Fruit fly (Drosophila melanogaster) whole organism, embryonic: Measurements from ENCODE around the gene Tet.
A peak's percentile ranks its signal among the peaks of the same experiment; 100 is the strongest.

Experiments used
- Blimp-1 ChIP-seq: fragments of 200-800 bp; sonication (Bioruptor generic); optimal IDR thresholded peaks from 3 replicates; lab custom pipeline; 2018; ENCODE audit warnings: missing biosample characterization, missing genetic modification characterization, mild to moderate bottlenecking, moderate library complexity, missing genetic modification reagents
- CG10366 ChIP-seq: fragments of 200-800 bp; sonication (Bioruptor generic); IDR thresholded peaks from 2 replicates; pipeline ENCODE4 v1.3.6; 2022; ENCODE audit warnings: missing biosample characterization, missing genetic modification characterization
- CG11093 ChIP-seq: fragments of 200-800 bp; sonication (Bioruptor generic); IDR thresholded peaks from 3 replicates; pipeline ENCODE4 v1.3.6; 2022; ENCODE audit warnings: missing biosample characterization, missing genetic modification characterization
- CG11695 ChIP-seq: fragments of 200-800 bp; sonication (Bioruptor generic); IDR thresholded peaks from 3 replicates; pipeline ENCODE4 v1.3.6; 2022; ENCODE audit warnings: missing biosample characterization, missing genetic modification characterization
- CG12104 ChIP-seq: fragments of 200-800 bp; sonication (Bioruptor generic); optimal IDR thresholded peaks from 3 replicates; lab custom pipeline; 2016; ENCODE audit warnings: missing biosample characterization, missing genetic modification characterization
- CG12236 ChIP-seq: fragments of 200-800 bp; sonication (Bioruptor generic); optimal IDR thresholded peaks from 2 replicates; lab custom pipeline; 2016; ENCODE audit warnings: missing biosample characterization, missing genetic modification characterization
- CG12769 ChIP-seq: fragments of 200-800 bp; sonication (Bioruptor generic); optimal IDR thresholded peaks from 2 replicates; lab custom pipeline; 2019; ENCODE audit warnings: missing biosample characterization, mild to moderate bottlenecking, missing genetic modification characterization, moderate library complexity
- CG14710 ChIP-seq: fragments of 200-800 bp; sonication (Bioruptor generic); optimal IDR thresholded peaks from 3 replicates; lab custom pipeline; 2019; ENCODE audit warnings: missing biosample characterization, mild to moderate bottlenecking, missing genetic modification characterization, moderate library complexity
- CG14860 ChIP-seq: fragments of 200-800 bp; sonication (Bioruptor generic); IDR thresholded peaks from 3 replicates; pipeline ENCODE4 v1.3.6; 2022; ENCODE audit warnings: missing biosample characterization, missing genetic modification characterization; ENCODE audit not compliant: partially characterized antibody
- CG1832 ChIP-seq: fragments of 200-800 bp; sonication (Bioruptor generic); optimal IDR thresholded peaks from 2 replicates; lab custom pipeline; 2017; ENCODE audit warnings: missing biosample characterization, mild to moderate bottlenecking, missing genetic modification characterization, inconsistent platforms
- CG2116 ChIP-seq: fragments of 200-800 bp; sonication (Bioruptor generic); optimal IDR thresholded peaks from 3 replicates; lab custom pipeline; 2018; ENCODE audit warnings: missing biosample characterization, mild to moderate bottlenecking, missing genetic modification characterization
- CG2889 ChIP-seq: fragments of 200-800 bp; sonication (Bioruptor generic); IDR thresholded peaks from 3 replicates; pipeline ENCODE4 v1.3.6; 2022; ENCODE audit warnings: missing biosample characterization, missing genetic modification characterization
- CG30403 ChIP-seq: fragments of 200-800 bp; sonication (Bioruptor generic); optimal IDR thresholded peaks from 3 replicates; lab custom pipeline; 2016; ENCODE audit warnings: missing biosample characterization, missing genetic modification characterization
- CG34376 ChIP-seq: fragments of 200-800 bp; sonication (Bioruptor generic); optimal IDR thresholded peaks from 2 replicates; lab custom pipeline; 2018; ENCODE audit warnings: missing biosample characterization, mild to moderate bottlenecking, missing genetic modification characterization
- CG3847 ChIP-seq: fragments of 200-800 bp; sonication (Bioruptor generic); IDR thresholded peaks from 2 replicates; pipeline ENCODE4 v1.3.6; 2022; ENCODE audit warnings: missing biosample characterization, missing genetic modification characterization
- CG42726 ChIP-seq: fragments of 200-800 bp; sonication (Bioruptor generic); IDR thresholded peaks from 2 replicates; pipeline ENCODE4 v1.3.6; 2022; ENCODE audit warnings: missing biosample characterization, missing genetic modification characterization; ENCODE audit not compliant: partially characterized antibody
- CG4328 ChIP-seq: fragments of 200-800 bp; sonication (Bioruptor generic); optimal IDR thresholded peaks from 3 replicates; lab custom pipeline; 2017; ENCODE audit warnings: missing biosample characterization, missing genetic modification reagents, missing genetic modification characterization
- CG5245 ChIP-seq: fragments of 200-800 bp; sonication (Bioruptor generic); optimal IDR thresholded peaks from 3 replicates; lab custom pipeline; 2016; ENCODE audit warnings: missing biosample characterization, missing genetic modification characterization
- CG6272 ChIP-seq: fragments of 200-800 bp; sonication (Bioruptor generic); IDR thresholded peaks from 2 replicates; pipeline ENCODE4 v1.3.6; 2022; ENCODE audit warnings: missing biosample characterization, missing genetic modification characterization
- CG6813 ChIP-seq: fragments of 200-800 bp; sonication (Bioruptor generic); optimal IDR thresholded peaks from 2 replicates; lab custom pipeline; 2017; ENCODE audit warnings: missing biosample characterization, missing genetic modification characterization, mild to moderate bottlenecking, moderate library complexity, missing genetic modification reagents
- CG9797 ChIP-seq: fragments of 200-800 bp; sonication (Bioruptor generic); optimal IDR thresholded peaks from 3 replicates; lab custom pipeline; 2018; ENCODE audit warnings: missing biosample characterization, mild to moderate bottlenecking, missing genetic modification characterization
- CG9932 ChIP-seq: fragments of 200-800 bp; sonication (Bioruptor generic); IDR thresholded peaks from 2 replicates; pipeline ENCODE4 v1.3.6; 2022; ENCODE audit warnings: missing biosample characterization, missing genetic modification characterization
- Dp ChIP-seq: fragments of 200-800 bp; sonication (Bioruptor generic); optimal IDR thresholded peaks from 2 replicates; lab custom pipeline; 2018; ENCODE audit warnings: missing biosample characterization, mild to moderate bottlenecking, missing genetic modification characterization, moderate library complexity
- Drgx ChIP-seq: fragments of 200-800 bp; sonication (Bioruptor generic); IDR thresholded peaks from 2 replicates; pipeline ENCODE4 v1.3.6; 2022; ENCODE audit warnings: missing biosample characterization, missing genetic modification characterization
- HLHmδ ChIP-seq: fragments of 200-800 bp; sonication (Bioruptor generic); optimal IDR thresholded peaks from 2 replicates; lab custom pipeline; 2018; ENCODE audit warnings: missing biosample characterization, mild to moderate bottlenecking, missing genetic modification characterization, moderate library complexity
- Hey ChIP-seq: fragments of 200-800 bp; sonication (Bioruptor generic); optimal IDR thresholded peaks from 3 replicates; lab custom pipeline; 2018; ENCODE audit warnings: missing biosample characterization, mild to moderate bottlenecking, missing genetic modification characterization
- Hr39 ChIP-seq: fragments of >200 bp; optimal IDR thresholded peaks from 2 replicates; lab custom pipeline; 2017
- Kr ChIP-seq: fragments of 200-800 bp; sonication (Bioruptor generic); optimal IDR thresholded peaks from 2 replicates; lab custom pipeline; 2017; ENCODE audit warnings: missing biosample characterization, mild to moderate bottlenecking, missing genetic modification characterization
- Lhr ChIP-seq: fragments of 200-800 bp; sonication (Bioruptor generic); optimal IDR thresholded peaks from 3 replicates; lab custom pipeline; 2017; ENCODE audit warnings: mild to moderate bottlenecking, missing biosample characterization, missing genetic modification reagents, missing genetic modification characterization
- Lpt ChIP-seq: fragments of >200 bp; optimal IDR thresholded peaks from 2 replicates; lab custom pipeline; 2018; ENCODE audit warnings: missing biosample characterization, missing genetic modification characterization
- Oli ChIP-seq: fragments of 200-800 bp; sonication (Bioruptor generic); optimal IDR thresholded peaks from 2 replicates; lab custom pipeline; 2018; ENCODE audit warnings: missing biosample characterization, mild to moderate bottlenecking, missing genetic modification characterization, moderate library complexity
- Opbp ChIP-seq: fragments of 200-800 bp; sonication (Bioruptor generic); IDR thresholded peaks from 3 replicates; pipeline ENCODE4 v1.3.6; 2022; ENCODE audit warnings: missing biosample characterization, missing genetic modification characterization; ENCODE audit not compliant: partially characterized antibody
- Ravus ChIP-seq: fragments of 200-800 bp; sonication (Bioruptor generic); IDR thresholded peaks from 2 replicates; pipeline ENCODE4 v1.3.6; 2022; ENCODE audit warnings: missing biosample characterization, missing genetic modification characterization
- Scr ChIP-seq: fragments of 200-800 bp; sonication (Bioruptor generic); IDR thresholded peaks from 2 replicates; pipeline ENCODE4 v1.3.6; 2022; ENCODE audit warnings: missing biosample characterization, missing genetic modification characterization; ENCODE audit not compliant: partially characterized antibody
- Sox100B ChIP-seq: fragments of 200-800 bp; sonication (Bioruptor generic); optimal IDR thresholded peaks from 3 replicates; lab custom pipeline; 2018; ENCODE audit warnings: missing biosample characterization, mild to moderate bottlenecking, missing genetic modification characterization
- Sry-β ChIP-seq: fragments of 200-800 bp; sonication (Bioruptor generic); optimal IDR thresholded peaks from 2 replicates; lab custom pipeline; 2018; ENCODE audit warnings: missing biosample characterization, mild to moderate bottlenecking, missing genetic modification characterization, moderate library complexity
- Ssrp ChIP-seq: fragments of 200-800 bp; sonication (Bioruptor generic); optimal IDR thresholded peaks from 2 replicates; lab custom pipeline; 2018; ENCODE audit warnings: missing biosample characterization, mild to moderate bottlenecking, missing genetic modification characterization, moderate library complexity
- amos ChIP-seq: fragments of 200-800 bp; sonication (Bioruptor generic); IDR thresholded peaks from 2 replicates; pipeline ENCODE4 v1.3.6; 2022; ENCODE audit warnings: missing biosample characterization, missing genetic modification characterization; ENCODE audit not compliant: partially characterized antibody
- aop ChIP-seq: fragments of 200-800 bp; sonication (Bioruptor generic); IDR thresholded peaks from 2 replicates; pipeline ENCODE4 v1.3.6; 2022; ENCODE audit warnings: missing biosample characterization, missing genetic modification characterization
- bcd ChIP-seq: fragments of 200-800 bp; sonication (Bioruptor generic); optimal IDR thresholded peaks from 2 replicates; lab custom pipeline; 2017; ENCODE audit warnings: missing biosample characterization, mild to moderate bottlenecking, missing genetic modification characterization
- chn ChIP-seq: fragments of 200-800 bp; sonication (Bioruptor generic); optimal IDR thresholded peaks from 2 replicates; lab custom pipeline; 2016; ENCODE audit warnings: missing biosample characterization, missing genetic modification characterization
- dysf ChIP-seq: fragments of 200-800 bp; sonication (Bioruptor generic); IDR thresholded peaks from 3 replicates; pipeline ENCODE4 v1.3.6; 2022; ENCODE audit warnings: missing biosample characterization, missing genetic modification characterization
- emc ChIP-seq: fragments of 200-800 bp; sonication (Bioruptor generic); optimal IDR thresholded peaks from 2 replicates; lab custom pipeline; 2016; ENCODE audit warnings: missing biosample characterization, missing genetic modification characterization
- gfzf ChIP-seq: fragments of 200-800 bp; sonication (Bioruptor generic); optimal IDR thresholded peaks from 2 replicates; lab custom pipeline; 2016; ENCODE audit warnings: missing biosample characterization, mild to moderate bottlenecking, missing genetic modification characterization, moderate library complexity
- lbe ChIP-seq: fragments of 200-800 bp; sonication (Bioruptor generic); optimal IDR thresholded peaks from 2 replicates; lab custom pipeline; 2016; ENCODE audit warnings: missing biosample characterization, mild to moderate bottlenecking, missing genetic modification characterization
- onecut ChIP-seq: fragments of 200-800 bp; sonication (Bioruptor generic); IDR thresholded peaks from 2 replicates; pipeline ENCODE4 v1.3.6; 2022; ENCODE audit warnings: missing biosample characterization, missing genetic modification characterization
- prd ChIP-seq, 3 experiments: fragments of >200 bp in 2 of 3; fragments of 200-800 bp in 1 of 3; sonication (Bioruptor generic) in 1 of 3; optimal IDR thresholded peaks in 2 of 3; IDR thresholded peaks in 1 of 3; 2 replicates in 2 of 3; 3 replicates in 1 of 3; pipeline versions ENCODE4 v1.3.6 to Lab custom; 2017 to 2022; ENCODE audit warnings: missing biosample characterization in 1 of 3, missing genetic modification characterization in 1 of 3
- psq ChIP-seq: fragments of 200-800 bp; sonication (Bioruptor generic); optimal IDR thresholded peaks from 2 replicates; lab custom pipeline; 2017; ENCODE audit warnings: missing biosample characterization, missing genetic modification characterization
- zfh2 ChIP-seq: fragments of 200-800 bp; sonication (Bioruptor generic); optimal IDR thresholded peaks from 2 replicates; lab custom pipeline; 2016; ENCODE audit warnings: missing biosample characterization, missing genetic modification characterization

The Tet gene

DNA sequence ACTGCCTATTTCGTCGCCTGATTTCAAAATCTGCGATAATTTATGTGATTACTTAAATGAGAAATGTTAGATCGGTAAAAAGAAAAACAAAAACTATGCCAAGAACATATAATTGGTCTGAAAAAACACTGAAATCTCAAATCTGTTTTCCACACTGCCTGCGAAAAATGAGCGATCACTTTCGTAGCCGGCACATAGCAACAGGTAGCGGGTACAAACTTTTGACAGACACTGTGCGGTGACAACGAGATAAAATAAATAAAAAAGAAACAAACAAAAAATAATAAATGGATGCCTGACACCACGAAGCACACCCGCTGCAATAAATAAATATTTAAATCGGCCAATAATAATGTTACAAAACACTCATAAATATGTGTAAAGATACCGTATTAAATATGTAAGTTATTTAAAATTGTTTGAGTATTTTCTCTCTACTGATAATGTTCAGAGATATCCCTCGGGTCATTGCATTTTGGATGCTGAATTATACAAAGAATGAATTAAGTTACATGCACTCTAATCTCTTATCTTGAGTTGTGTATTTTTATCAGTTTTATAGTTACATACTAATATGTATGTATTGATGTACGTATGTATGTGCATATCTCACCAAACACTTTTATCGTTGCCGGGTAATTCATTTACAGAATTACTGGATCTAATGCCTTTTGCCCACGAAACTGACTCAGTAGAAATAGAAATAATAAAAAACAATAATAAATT is 113.8 kb downstream of the Tet start (continued):
- TF ChIP-seq CG14860 = no peak
- no peak for TF ChIP-seq Lpt (GFP tag; lab: Kevin White, UChicago)
- no peak for TF ChIP-seq CG3847 (GFP tag; lab: Robert Waterston, UW)
- TF ChIP-seq Scr (GFP tag; lab: Robert Waterston, UW) = no peak
- no peak for TF ChIP-seq CG2889
- TF ChIP-seq onecut = no peak
- no peak for TF ChIP-seq Ravus
- no peak for TF ChIP-seq Hey
- TF ChIP-seq Sox100B (GFP tag; lab: Kevin White, UChicago) = no peak
- TF ChIP-seq CG1832 (GFP tag; lab: Kevin White, UChicago) = no peak
- no peak for TF ChIP-seq Dp
- no peak for TF ChIP-seq Ssrp (tag; lab: Kevin White, UChicago)
- no peak for TF ChIP-seq CG6813 (GFP tag; lab: Kevin White, UChicago)
- no peak for TF ChIP-seq gfzf
- no peak for TF ChIP-seq Lhr (GFP tag; lab: Kevin White, UChicago)
- TF ChIP-seq emc = no peak
- TF ChIP-seq CG12236 (GFP tag; lab: Kevin White, UChicago) = no peak
- no peak for TF ChIP-seq Sry-β
- TF ChIP-seq CG12104 (GFP tag; lab: Kevin White, UChicago) = no peak
- no peak for TF ChIP-seq CG2116 (GFP tag; lab: Kevin White, UChicago)
- TF ChIP-seq dysf = no peak
- no peak for TF ChIP-seq bcd (GFP tag; lab: Kevin White, UChicago)
- no peak; the same call in 1 of the 2 replicates for TF ChIP-seq CG10366 (GFP tag; lab: Robert Waterston, UW)
- no peak for TF ChIP-seq prd (optimal IDR thresholded peaks at IDR 0.05; lab: Kevin White, UChicago)
- peak; percentile 47; the same call in 2 of the 3 replicates for TF ChIP-seq prd (GFP tag; IDR thresholded peaks at IDR 0.05; lab: Robert Waterston, UW)
- TF ChIP-seq CG34376 = no peak
- TF ChIP-seq HLHmδ (GFP tag; lab: Kevin White, UChicago) = no peak
- no peak for TF ChIP-seq CG11093 (GFP tag; lab: Robert Waterston, UW)
- no peak for TF ChIP-seq CG14710 (tag; lab: Kevin White, UChicago)
- TF ChIP-seq zfh2 (GFP tag; lab: Kevin White, UChicago) = no peak
- no peak for TF ChIP-seq psq
- no peak for TF ChIP-seq chn (GFP tag; lab: Kevin White, UChicago)
- TF ChIP-seq CG12769 (tag; lab: Kevin White, UChicago) = no peak
- no peak for TF ChIP-seq CG42726 (GFP tag; lab: Robert Waterston, UW)
- TF ChIP-seq Drgx = 0 out of 2 replicates have a peak, but pooled peaks have one; percentile 22
- TF ChIP-seq Kr (GFP tag; lab: Kevin White, UChicago) = no peak
- no peak for TF ChIP-seq aop (GFP tag; lab: Robert Waterston, UW)
- TF ChIP-seq amos = no peak
- TF ChIP-seq lbe (GFP tag; lab: Kevin White, UChicago) = no peak
- TF ChIP-seq CG5245 (GFP tag; lab: Kevin White, UChicago) = peak; percentile 10
- peak; percentile 16 for TF ChIP-seq Blimp-1
- TF ChIP-seq Opbp (GFP tag; lab: Robert Waterston, UW) = no peak
- TF ChIP-seq CG9932 (GFP tag; lab: Robert Waterston, UW) = peak; percentile 54
- TF ChIP-seq CG6272 (GFP tag; lab: Robert Waterston, UW) = no peak
- TF ChIP-seq CG11695 = no peak
- no peak for TF ChIP-seq Hr39 (lab: Kevin White, UChicago)
- no peak for TF ChIP-seq CG9797 (GFP tag; lab: Kevin White, UChicago)
- no peak for TF ChIP-seq Oli (tag; lab: Kevin White, UChicago)
- TF ChIP-seq CG4328 (GFP tag; lab: Kevin White, UChicago) = peak; percentile 43
- TF ChIP-seq CG30403 = no peak
